Fruit fly (Drosophila melanogaster) whole organism, embryonic: ENCODE measurements around the gene Rsph1.

Source experiments
- Atf-2 ChIP-seq: fragments of 200-800 bp; sonication (Bioruptor generic); optimal IDR thresholded peaks from 2 replicates; lab custom pipeline; 2016; ENCODE audit warnings: missing biosample characterization, missing genetic modification characterization
- CG10267 ChIP-seq: fragments of 200-800 bp; sonication (Bioruptor generic); optimal IDR thresholded peaks from 2 replicates; lab custom pipeline; 2018; ENCODE audit warnings: missing biosample characterization, mild to moderate bottlenecking, missing genetic modification characterization, moderate library complexity
- CG10274 ChIP-seq: fragments of 200-800 bp; sonication (Bioruptor generic); optimal IDR thresholded peaks from 3 replicates; lab custom pipeline; 2017; ENCODE audit warnings: missing biosample characterization, mild to moderate bottlenecking, missing genetic modification characterization
- CG12071 ChIP-seq: fragments of 200-800 bp; sonication (Bioruptor generic); optimal IDR thresholded peaks from 3 replicates; lab custom pipeline; 2018; ENCODE audit warnings: missing biosample characterization, mild to moderate bottlenecking, missing genetic modification characterization
- CG12236 ChIP-seq: fragments of 200-800 bp; sonication (Bioruptor generic); optimal IDR thresholded peaks from 2 replicates; lab custom pipeline; 2016; ENCODE audit warnings: missing biosample characterization, missing genetic modification characterization
- CG12769 ChIP-seq: fragments of 200-800 bp; sonication (Bioruptor generic); optimal IDR thresholded peaks from 2 replicates; lab custom pipeline; 2019; ENCODE audit warnings: missing biosample characterization, mild to moderate bottlenecking, missing genetic modification characterization, moderate library complexity
- CG12942 ChIP-seq: fragments of 200-800 bp; sonication (Bioruptor generic); optimal IDR thresholded peaks from 3 replicates; lab custom pipeline; 2016; ENCODE audit warnings: missing biosample characterization, missing genetic modification characterization
- CG13296 ChIP-seq: fragments of 200-800 bp; sonication (Bioruptor generic); optimal IDR thresholded peaks from 3 replicates; lab custom pipeline; 2018; ENCODE audit warnings: missing biosample characterization, mild to moderate bottlenecking, missing genetic modification characterization
- CG14667 ChIP-seq: fragments of 200-800 bp; sonication (Bioruptor generic); IDR thresholded peaks from 2 replicates; pipeline ENCODE4 v1.3.6; 2022; ENCODE audit warnings: missing biosample characterization, missing genetic modification characterization
- CG1647 ChIP-seq: fragments of 200-800 bp; sonication (Bioruptor generic); optimal IDR thresholded peaks from 3 replicates; lab custom pipeline; 2016; ENCODE audit warnings: missing biosample characterization, missing genetic modification characterization
- CG16779 ChIP-seq: fragments of 200-800 bp; sonication (Bioruptor generic); IDR thresholded peaks from 2 replicates; pipeline ENCODE4 v1.3.6; 2022; ENCODE audit warnings: missing biosample characterization, missing genetic modification characterization
- CG17361 ChIP-seq: fragments of 200-800 bp; sonication (Bioruptor generic); IDR thresholded peaks from 3 replicates; pipeline ENCODE4 v1.3.6; 2022; ENCODE audit warnings: missing biosample characterization, missing genetic modification characterization
- CG17568 ChIP-seq: fragments of 200-800 bp; sonication (Bioruptor generic); optimal IDR thresholded peaks from 2 replicates; lab custom pipeline; 2018; ENCODE audit warnings: missing biosample characterization, mild to moderate bottlenecking, missing genetic modification characterization, moderate library complexity
- CG18476 ChIP-seq: fragments of 200-800 bp; sonication (Bioruptor generic); optimal IDR thresholded peaks from 2 replicates; lab custom pipeline; 2016; ENCODE audit warnings: missing biosample characterization, mild to moderate bottlenecking, missing genetic modification characterization
- CG2116 ChIP-seq: fragments of 200-800 bp; sonication (Bioruptor generic); optimal IDR thresholded peaks from 3 replicates; lab custom pipeline; 2018; ENCODE audit warnings: missing biosample characterization, mild to moderate bottlenecking, missing genetic modification characterization
- CG2678 ChIP-seq: fragments of 200-800 bp; sonication (Bioruptor generic); optimal IDR thresholded peaks from 3 replicates; lab custom pipeline; 2019; ENCODE audit warnings: missing biosample characterization, mild to moderate bottlenecking, missing genetic modification characterization, moderate library complexity
- CG2875 ChIP-seq: fragments of 200-800 bp; sonication (Bioruptor generic); optimal IDR thresholded peaks from 2 replicates; lab custom pipeline; 2017; ENCODE audit warnings: missing biosample characterization, mild to moderate bottlenecking, missing genetic modification characterization, missing genetic modification reagents
- CG34376 ChIP-seq: fragments of 200-800 bp; sonication (Bioruptor generic); optimal IDR thresholded peaks from 2 replicates; lab custom pipeline; 2018; ENCODE audit warnings: missing biosample characterization, mild to moderate bottlenecking, missing genetic modification characterization
- CG3838 ChIP-seq: fragments of 200-800 bp; sonication (Bioruptor generic); optimal IDR thresholded peaks from 3 replicates; lab custom pipeline; 2016; ENCODE audit warnings: missing biosample characterization, missing genetic modification characterization
- CG6175 ChIP-seq: fragments of 200-800 bp; sonication (Bioruptor generic); IDR thresholded peaks from 3 replicates; pipeline ENCODE4 v1.3.6; 2022; ENCODE audit warnings: missing biosample characterization, missing genetic modification characterization
- CG7556 ChIP-seq: fragments of 200-800 bp; sonication (Bioruptor generic); optimal IDR thresholded peaks from 2 replicates; lab custom pipeline; 2017; ENCODE audit warnings: missing biosample characterization, mild to moderate bottlenecking, missing genetic modification characterization
- CG8924 ChIP-seq: fragments of 200-800 bp; optimal IDR thresholded peaks from 3 replicates; lab custom pipeline; 2019; ENCODE audit warnings: missing biosample characterization, mild to moderate bottlenecking, missing genetic modification characterization, moderate library complexity
- CG9437 ChIP-seq: fragments of 200-800 bp; sonication (Bioruptor generic); optimal IDR thresholded peaks from 2 replicates; lab custom pipeline; 2018; ENCODE audit warnings: missing biosample characterization, mild to moderate bottlenecking, missing genetic modification characterization
- CrebB ChIP-seq: fragments of 200-800 bp; sonication (Bioruptor generic); optimal IDR thresholded peaks from 3 replicates; lab custom pipeline; 2018; ENCODE audit warnings: missing biosample characterization, mild to moderate bottlenecking, missing genetic modification characterization
- Dek ChIP-seq: fragments of 200-800 bp; sonication (Bioruptor generic); optimal IDR thresholded peaks from 3 replicates; lab custom pipeline; 2019; ENCODE audit warnings: missing biosample characterization, mild to moderate bottlenecking, missing genetic modification characterization, moderate library complexity
- Dip2 ChIP-seq: fragments of 200-800 bp; sonication (Bioruptor generic); IDR thresholded peaks from 2 replicates; pipeline ENCODE4 v1.3.6; 2022; ENCODE audit warnings: missing biosample characterization, missing genetic modification characterization
- Hsf ChIP-seq: fragments of 200-800 bp; sonication (Bioruptor generic); optimal IDR thresholded peaks from 3 replicates; lab custom pipeline; 2016; ENCODE audit warnings: missing biosample characterization, missing genetic modification characterization
- Myb ChIP-seq: fragments of 200-800 bp; sonication (Bioruptor generic); optimal IDR thresholded peaks from 2 replicates; lab custom pipeline; 2016; ENCODE audit warnings: missing biosample characterization, missing genetic modification characterization
- Oaz ChIP-seq: fragments of 200-800 bp; sonication (Bioruptor generic); IDR thresholded peaks from 2 replicates; pipeline ENCODE4 v1.3.6; 2022; ENCODE audit warnings: missing biosample characterization, missing genetic modification characterization
- Trl ChIP-seq, 3 experiments: fragments of >200 bp in 2 of 3; fragments of 200-800 bp in 1 of 3; sonication (Bioruptor generic) in 1 of 3; optimal IDR thresholded peaks; 2 replicates in 1 of 3; 3 replicates in 2 of 3; lab custom pipeline; 2016 to 2017; ENCODE audit warnings: missing biosample characterization in 1 of 3, missing genetic modification characterization in 1 of 3
- Xbp1 ChIP-seq: fragments of 200-800 bp; sonication (Bioruptor generic); optimal IDR thresholded peaks from 3 replicates; lab custom pipeline; 2016; ENCODE audit warnings: missing biosample characterization, mild to moderate bottlenecking, missing genetic modification characterization
- al ChIP-seq: fragments of 200-800 bp; sonication (Bioruptor generic); IDR thresholded peaks from 2 replicates; pipeline ENCODE4 v1.3.6; 2022; ENCODE audit warnings: missing biosample characterization, missing genetic modification characterization
- ap ChIP-seq: fragments of 200-800 bp; sonication (Bioruptor generic); IDR thresholded peaks from 2 replicates; pipeline ENCODE4 v1.3.6; 2022; ENCODE audit warnings: missing biosample characterization, missing genetic modification characterization
- bowl ChIP-seq: fragments of 200-800 bp; sonication (Bioruptor generic); IDR thresholded peaks from 2 replicates; pipeline ENCODE4 v1.3.6; 2022; ENCODE audit warnings: missing biosample characterization, missing genetic modification characterization
- cato ChIP-seq: fragments of 200-800 bp; sonication (Bioruptor generic); optimal IDR thresholded peaks from 2 replicates; lab custom pipeline; 2016; ENCODE audit warnings: missing biosample characterization, missing genetic modification characterization, borderline replicate concordance
- chn ChIP-seq: fragments of 200-800 bp; sonication (Bioruptor generic); optimal IDR thresholded peaks from 2 replicates; lab custom pipeline; 2016; ENCODE audit warnings: missing biosample characterization, missing genetic modification characterization
- dpn ChIP-seq, 2 experiments: fragments of 200-800 bp; sonication (Bioruptor generic); optimal IDR thresholded peaks; 3 replicates each; lab custom pipeline; 2016; ENCODE audit warnings: missing biosample characterization in 2 of 2, missing genetic modification characterization in 2 of 2
- eve ChIP-seq, 2 experiments: fragments of >200 bp; optimal IDR thresholded peaks; 2 replicates each; lab custom pipeline; 2017; ENCODE audit warnings: missing biosample characterization in 2 of 2, missing genetic modification characterization in 2 of 2
- gsb-n ChIP-seq: fragments of 200-800 bp; sonication (Bioruptor generic); optimal IDR thresholded peaks from 3 replicates; lab custom pipeline; 2018; ENCODE audit warnings: missing biosample characterization, mild to moderate bottlenecking, missing genetic modification characterization
- kay ChIP-seq: fragments of 200-800 bp; sonication (Bioruptor generic); optimal IDR thresholded peaks from 2 replicates; lab custom pipeline; 2016; ENCODE audit warnings: missing biosample characterization, missing genetic modification characterization
- nau ChIP-seq: fragments of 200-800 bp; sonication (Bioruptor generic); optimal IDR thresholded peaks from 3 replicates; lab custom pipeline; 2017; ENCODE audit warnings: missing biosample characterization, mild to moderate bottlenecking, missing genetic modification characterization, missing genetic modification reagents
- nerfin-1 ChIP-seq: fragments of 200-800 bp; sonication (Bioruptor generic); optimal IDR thresholded peaks from 3 replicates; lab custom pipeline; 2019; ENCODE audit warnings: missing biosample characterization, mild to moderate bottlenecking, missing genetic modification characterization, moderate library complexity
- p53 ChIP-seq: fragments of 200-800 bp; sonication (Bioruptor generic); optimal IDR thresholded peaks from 2 replicates; lab custom pipeline; 2016; ENCODE audit warnings: missing biosample characterization, missing genetic modification characterization
- pita ChIP-seq: fragments of 200-800 bp; sonication (Bioruptor generic); optimal IDR thresholded peaks from 2 replicates; lab custom pipeline; 2017; ENCODE audit warnings: missing biosample characterization, mild to moderate bottlenecking, missing genetic modification characterization
- repo ChIP-seq: fragments of 200-800 bp; sonication (Bioruptor generic); optimal IDR thresholded peaks from 2 replicates; lab custom pipeline; 2016; ENCODE audit warnings: missing biosample characterization, missing genetic modification characterization
- sd ChIP-seq: fragments of 200-800 bp; sonication (Bioruptor generic); optimal IDR thresholded peaks from 3 replicates; lab custom pipeline; 2018; ENCODE audit warnings: missing biosample characterization, mild to moderate bottlenecking, missing genetic modification characterization, moderate library complexity
- sim ChIP-seq: fragments of 200-800 bp; sonication (Bioruptor generic); IDR thresholded peaks from 2 replicates; pipeline ENCODE4 v1.3.6; 2022; ENCODE audit warnings: missing biosample characterization, missing genetic modification characterization
- tgo ChIP-seq: fragments of 200-800 bp; sonication (Bioruptor generic); IDR thresholded peaks from 3 replicates; pipeline ENCODE4 v1.3.6; 2022; ENCODE audit warnings: missing biosample characterization, missing genetic modification characterization
- vvl ChIP-seq: fragments of 200-800 bp; sonication (Bioruptor generic); IDR thresholded peaks from 2 replicates; pipeline ENCODE4 v1.3.6; 2022; ENCODE audit warnings: missing biosample characterization, missing genetic modification characterization
- zfh1 ChIP-seq: fragments of 200-800 bp; sonication (Bioruptor generic); IDR thresholded peaks from 3 replicates; pipeline ENCODE4 v1.3.6; 2022; ENCODE audit warnings: missing biosample characterization, missing genetic modification characterization

The Rsph1 gene

DNA sequence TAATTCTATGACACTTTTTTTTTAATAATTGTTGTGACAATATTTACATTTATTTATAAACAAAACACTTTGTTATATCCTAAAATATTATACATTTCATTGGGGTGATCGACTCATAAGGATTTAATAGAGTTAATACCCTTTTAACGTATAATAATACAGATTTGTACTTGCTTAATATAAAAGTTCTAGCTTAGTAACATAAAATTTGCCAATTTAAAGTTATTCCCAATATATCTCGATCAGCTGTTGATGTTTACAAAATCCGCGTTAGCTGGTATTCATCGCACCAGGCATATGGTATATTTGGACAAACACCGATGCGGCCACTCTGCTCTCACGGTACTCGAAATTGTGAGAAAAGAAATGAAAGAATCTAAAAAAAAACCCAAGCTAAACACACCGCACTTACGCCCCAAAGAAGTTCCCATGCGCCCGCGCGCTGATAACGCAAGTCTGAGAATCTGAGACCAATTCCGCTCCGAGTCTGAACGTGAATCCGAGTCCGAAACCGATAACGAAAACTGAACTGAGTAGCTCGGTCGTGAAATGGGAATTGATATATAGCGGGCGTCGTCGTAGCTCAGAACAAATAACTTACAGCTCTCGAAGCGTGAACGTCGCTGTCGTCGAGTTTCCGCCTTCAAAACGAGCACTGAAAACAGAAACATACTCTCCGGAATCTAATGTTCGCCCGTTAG is 20.3 kb downstream of the Rsph1 start, which contains the start of gene Pect (continued):
- TF ChIP-seq CG2116 (GFP tag; lab: Kevin White, UChicago) = no peak
- TF ChIP-seq CG34376 = peak; percentile 96
- TF ChIP-seq CG12071 (GFP tag; lab: Kevin White, UChicago) = no peak
- no peak for TF ChIP-seq CG9437 (GFP tag; lab: Kevin White, UChicago)
- TF ChIP-seq gsb-n (tag; lab: Kevin White, UChicago) = no peak
- TF ChIP-seq repo (GFP tag; lab: Kevin White, UChicago) = no peak
- peak; percentile 58 for TF ChIP-seq Dek
- TF ChIP-seq dpn (GFP tag; optimal IDR thresholded peaks at IDR 0.05; lab: Kevin White, UChicago) = no peak
- TF ChIP-seq nau (GFP tag; lab: Kevin White, UChicago) = no peak
- TF ChIP-seq ap (GFP tag; lab: Robert Waterston, UW) = no peak
- no peak for TF ChIP-seq Atf-2 (GFP tag; lab: Kevin White, UChicago)
- no peak for TF ChIP-seq nerfin-1 (tag; lab: Kevin White, UChicago)
- no peak for TF ChIP-seq CG10274 (GFP tag; lab: Kevin White, UChicago)
- TF ChIP-seq cato (GFP tag; lab: Kevin White, UChicago) = no peak
- 0 out of 2 replicates have a peak, but pooled peaks have one; percentile 27 for TF ChIP-seq al (GFP tag; lab: Robert Waterston, UW)
- TF ChIP-seq CG14667 = no peak
- no peak for TF ChIP-seq CG17361 (GFP tag; lab: Robert Waterston, UW)
- no peak for TF ChIP-seq Dip2 (GFP tag; lab: Robert Waterston, UW)
- no peak for TF ChIP-seq Hsf (GFP tag; lab: Kevin White, UChicago)
- peak; percentile 19 for TF ChIP-seq CG18476 (GFP tag; lab: Kevin White, UChicago)
- TF ChIP-seq sim (GFP tag; lab: Robert Waterston, UW) = no peak
- TF ChIP-seq CG7556 (GFP tag; lab: Kevin White, UChicago) = no peak
- peak; percentile 42 for TF ChIP-seq CrebB
- TF ChIP-seq eve (GFP tag; optimal IDR thresholded peaks at IDR 0.05; lab: Kevin White, UChicago) = no peak
- TF ChIP-seq CG12942 (GFP tag; lab: Kevin White, UChicago) = no peak
- TF ChIP-seq Xbp1 (GFP tag; lab: Kevin White, UChicago) = peak; percentile 2
- TF ChIP-seq CG13296 (GFP tag; lab: Kevin White, UChicago) = no peak
- TF ChIP-seq pita (GFP tag; lab: Kevin White, UChicago) = no peak
- no peak for TF ChIP-seq chn (GFP tag; lab: Kevin White, UChicago)
- TF ChIP-seq CG16779 = no peak
- TF ChIP-seq CG6175 (GFP tag; lab: Robert Waterston, UW) = no peak
- TF ChIP-seq CG10267 (tag; lab: Kevin White, UChicago) = peak; percentile 60
- peak; percentile 37; the same call in 2 of the 3 replicates for TF ChIP-seq tgo
- TF ChIP-seq CG2678 (tag; lab: Kevin White, UChicago) = no peak
- TF ChIP-seq CG3838 (GFP tag; lab: Kevin White, UChicago) = no peak
- TF ChIP-seq CG12769 = no peak
- TF ChIP-seq CG8924 (tag; lab: Kevin White, UChicago) = peak; percentile 71
- TF ChIP-seq sd (tag; lab: Kevin White, UChicago) = no peak
- peak; percentile 6 for TF ChIP-seq Myb (GFP tag; lab: Kevin White, UChicago)
- no peak for TF ChIP-seq CG2875
- TF ChIP-seq zfh1 (GFP tag; lab: Robert Waterston, UW) = no peak
- no peak for TF ChIP-seq CG17568
- no peak for TF ChIP-seq p53 (GFP tag; lab: Kevin White, UChicago)
- peak; percentile 18; the same call in 1 of the 2 replicates for TF ChIP-seq vvl (GFP tag; lab: Robert Waterston, UW)
- TF ChIP-seq bowl (GFP tag; lab: Robert Waterston, UW) = no peak
- no peak for TF ChIP-seq CG12236 (GFP tag; lab: Kevin White, UChicago)
- TF ChIP-seq Trl (optimal IDR thresholded peaks at IDR 0.05; lab: Kevin White, UChicago) = peak in 1 of 2 experiments; percentile 66
- no peak for TF ChIP-seq Trl (GFP tag; optimal IDR thresholded peaks at IDR 0.05; lab: Kevin White, UChicago)
- TF ChIP-seq Oaz (GFP tag; lab: Robert Waterston, UW) = no peak
- no peak for TF ChIP-seq kay (GFP tag; lab: Kevin White, UChicago)
- no peak for TF ChIP-seq CG1647 (GFP tag; lab: Kevin White, UChicago)
